Worm (Caenorhabditis elegans): ENCODE measurements around the gene nex-4.

DNA sequence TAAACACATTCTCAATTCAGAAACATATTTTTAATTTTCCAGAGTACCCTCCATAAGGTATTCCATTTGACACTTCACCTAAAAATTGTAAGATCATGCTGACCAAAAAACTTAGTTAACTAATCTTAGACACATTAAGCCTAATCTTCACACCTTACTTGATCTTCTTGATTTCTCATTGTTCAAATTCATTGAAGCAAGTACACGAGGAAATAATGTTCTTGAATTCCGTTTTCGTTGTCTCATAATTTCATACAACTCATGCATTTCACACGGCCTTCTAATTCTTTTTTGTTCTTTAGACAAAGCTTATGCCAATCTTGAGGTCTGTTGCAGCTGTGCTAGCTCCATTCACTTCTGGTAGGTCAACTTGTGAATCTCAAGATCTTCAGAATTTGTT is 20.8 kb downstream of the nex-4 start, which contains the start of gene srd-33:
- TF ChIP-seq lin-39 (tag; optimal IDR thresholded peaks at IDR 0.05) (no peak), R02D3.7 (tag; optimal IDR thresholded peaks at IDR 0.05) (no peak), skn-1 (tag; optimal IDR thresholded peaks at IDR 0.05) (no peak), nhr-76 (tag; optimal IDR thresholded peaks at IDR 0.05) (no peak), aly-2 (tag; optimal IDR thresholded peaks at IDR 0.05) (no peak), ama-1 (optimal IDR thresholded peaks at IDR 0.05) (no peak), fkh-2 (tag; optimal IDR thresholded peaks at IDR 0.05) (no peak), mdl-1 (tag; optimal IDR thresholded peaks at IDR 0.05) (no peak)

Data from whole organism, L3 larva.